Worm (Caenorhabditis elegans) whole organism, young adult: ENCODE results near the gene dos-2.

Source experiments
- ama-1 ChIP-seq, 3 experiments: fragments of 150-350 bp in 1 of 3; sonication (generic microtip) in 2 of 3; optimal IDR thresholded peaks; 2 replicates each; lab custom pipeline; 2014 to 2018; ENCODE audit warnings: missing biosample characterization in 2 of 3, missing genetic modification characterization in 2 of 3, missing genetic modification reagents in 2 of 3
- lin-35 ChIP-seq, 3 experiments: fragments of 150-350 bp in 2 of 3; sonication (generic microtip) in 1 of 3; optimal IDR thresholded peaks; 2 replicates each; lab custom pipeline; 2014 to 2018; ENCODE audit warnings: missing biosample characterization in 3 of 3, missing genetic modification characterization in 3 of 3, missing genetic modification reagents in 3 of 3
- lsl-1 ChIP-seq: fragments of 200-800 bp; sonication (Bioruptor generic); optimal IDR thresholded peaks from 2 replicates; lab custom pipeline; 2018; ENCODE audit warnings: mild to moderate bottlenecking, missing genetic modification characterization, moderate library complexity, missing compliant biosample characterization
- zfh-2 ChIP-seq: fragments of 200-800 bp; sonication (Bioruptor generic); conservative IDR thresholded peaks from 2 replicates; pipeline ENCODE4 v1.3.6; 2022; ENCODE audit warnings: missing genetic modification reagents, missing genetic modification characterization, missing compliant biosample characterization

DNA sequence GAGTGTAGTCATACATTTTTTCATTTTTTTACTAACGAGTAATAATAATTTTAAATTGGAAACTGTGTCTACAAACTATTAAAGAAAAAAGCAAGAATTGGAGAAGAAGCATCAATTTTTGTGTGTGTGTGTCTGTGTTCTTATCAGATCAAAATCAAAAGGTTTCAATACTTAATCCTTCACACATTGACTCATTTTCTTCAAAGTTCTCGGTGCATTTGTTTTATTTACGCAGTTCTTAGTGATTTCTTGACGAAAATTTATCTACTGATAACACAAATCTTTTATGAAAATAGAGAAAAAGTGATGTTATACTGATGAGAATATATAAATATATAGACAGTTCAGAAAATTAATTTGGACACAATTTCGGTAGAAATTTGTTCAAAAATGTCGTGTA lies 20.0 kb downstream of the dos-2 start, which contains the start of gene clc-22:
- TF ChIP-seq lin-35 (GFP tag; optimal IDR thresholded peaks at IDR 0.05; lab: Kevin White, UChicago) (no peak), zfh-2 (GFP tag; lab: Robert Waterston, UW) (no peak), lsl-1 (no peak), ama-1 (optimal IDR thresholded peaks at IDR 0.05; lab: Kevin White, UChicago) (no peak), ama-1 (GFP tag; optimal IDR thresholded peaks at IDR 0.05; lab: Kevin White, UChicago) (no peak)
